Fruit fly (Drosophila melanogaster): Measurements from ENCODE around the gene CG11537.

The CG11537 gene

DNA sequence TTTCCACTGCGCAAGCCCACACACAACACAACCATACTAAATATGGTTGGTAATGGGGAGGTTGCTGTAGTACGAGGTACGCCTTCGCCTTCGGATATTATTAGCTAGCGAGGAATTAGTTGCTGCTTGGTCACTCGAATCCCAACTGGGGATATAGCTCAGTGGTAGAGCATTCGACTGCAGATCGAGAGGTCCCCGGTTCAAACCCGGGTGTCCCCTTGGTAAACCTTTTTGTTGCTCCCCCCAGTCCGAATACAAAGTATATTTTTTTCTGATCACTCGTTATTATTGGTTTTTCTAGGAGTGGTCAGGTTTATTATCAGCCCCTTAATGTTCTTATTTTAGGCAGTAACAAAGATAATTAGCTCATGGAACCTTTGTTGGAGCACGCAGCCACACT lies 47.7 kb downstream of the CG11537 start:
- TF ChIP-seq Sin3A (optimal IDR thresholded peaks at IDR 0.05) (no peak), insv (optimal IDR thresholded peaks at IDR 0.05) (no peak), psq (optimal IDR thresholded peaks at IDR 0.05) (no peak), Myc (optimal IDR thresholded peaks at IDR 0.05) (no peak), ttk (optimal IDR thresholded peaks at IDR 0.05) (no peak), h (optimal IDR thresholded peaks at IDR 0.05) (no peak)

DNA sequence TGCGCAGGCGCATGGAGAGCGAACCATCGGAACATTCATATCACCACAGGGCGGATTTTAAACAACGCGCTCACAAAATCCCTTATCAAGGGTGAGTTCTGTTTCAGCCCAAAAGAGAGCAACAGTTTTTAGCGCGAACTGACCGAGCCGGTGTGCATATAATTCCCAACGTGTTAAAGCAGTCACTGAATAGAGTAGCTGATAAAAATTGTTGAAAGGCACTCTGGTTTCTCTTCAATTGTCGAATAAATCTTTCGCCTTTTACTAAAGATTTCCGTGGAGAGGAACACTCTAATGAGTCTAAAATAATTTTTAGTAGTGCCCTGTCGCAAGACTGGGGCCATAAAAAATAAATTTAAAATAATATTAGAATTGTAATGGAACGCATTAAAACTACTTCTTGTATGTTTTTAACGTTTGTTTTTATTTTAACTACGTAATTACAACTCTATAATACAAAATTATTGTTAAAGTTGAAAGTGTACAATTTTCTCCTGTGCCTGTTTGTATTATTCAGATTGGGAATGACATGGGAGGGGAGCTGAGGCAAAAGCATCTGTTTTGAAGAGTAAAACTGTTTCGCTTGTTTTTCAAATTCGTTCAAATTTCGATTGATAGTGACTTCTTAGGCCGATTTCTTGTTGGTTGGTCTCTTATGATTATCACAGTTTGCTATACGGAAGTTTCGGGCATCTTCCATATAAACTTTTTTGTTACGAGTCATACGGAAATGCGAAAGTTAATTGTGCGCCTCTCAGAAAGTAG lies 52.5 kb downstream of the CG11537 start:
- TF ChIP-seq insv (optimal IDR thresholded peaks at IDR 0.05) (no peak), psq (optimal IDR thresholded peaks at IDR 0.05) (no peak), h (optimal IDR thresholded peaks at IDR 0.05) (no peak)

DNA sequence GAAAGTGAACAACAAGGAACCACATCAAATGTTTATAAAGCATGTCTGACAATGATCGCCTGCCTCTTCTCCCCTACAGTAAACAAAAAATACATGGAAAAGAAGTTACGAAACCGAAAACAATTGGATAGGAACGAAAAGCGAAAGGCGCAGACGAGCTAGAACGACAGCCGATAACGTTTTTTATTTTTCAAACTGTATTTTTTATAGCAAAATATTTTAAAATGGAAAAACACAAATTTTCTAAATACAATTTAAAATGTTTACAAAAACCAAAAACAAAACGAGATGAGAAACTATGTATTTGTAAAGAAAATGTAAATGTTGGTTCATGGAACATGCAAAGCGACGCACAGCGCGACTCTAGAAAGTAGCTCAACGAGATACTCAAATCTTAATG lies 54.2 kb downstream of the CG11537 start:
- TF ChIP-seq psq (optimal IDR thresholded peaks at IDR 0.05) (no peak), h (optimal IDR thresholded peaks at IDR 0.05) (no peak), ttk (optimal IDR thresholded peaks at IDR 0.05) (no peak), insv (optimal IDR thresholded peaks at IDR 0.05) (no peak), Myc (optimal IDR thresholded peaks at IDR 0.05) (no peak), Sin3A (optimal IDR thresholded peaks at IDR 0.05) (no peak)

DNA sequence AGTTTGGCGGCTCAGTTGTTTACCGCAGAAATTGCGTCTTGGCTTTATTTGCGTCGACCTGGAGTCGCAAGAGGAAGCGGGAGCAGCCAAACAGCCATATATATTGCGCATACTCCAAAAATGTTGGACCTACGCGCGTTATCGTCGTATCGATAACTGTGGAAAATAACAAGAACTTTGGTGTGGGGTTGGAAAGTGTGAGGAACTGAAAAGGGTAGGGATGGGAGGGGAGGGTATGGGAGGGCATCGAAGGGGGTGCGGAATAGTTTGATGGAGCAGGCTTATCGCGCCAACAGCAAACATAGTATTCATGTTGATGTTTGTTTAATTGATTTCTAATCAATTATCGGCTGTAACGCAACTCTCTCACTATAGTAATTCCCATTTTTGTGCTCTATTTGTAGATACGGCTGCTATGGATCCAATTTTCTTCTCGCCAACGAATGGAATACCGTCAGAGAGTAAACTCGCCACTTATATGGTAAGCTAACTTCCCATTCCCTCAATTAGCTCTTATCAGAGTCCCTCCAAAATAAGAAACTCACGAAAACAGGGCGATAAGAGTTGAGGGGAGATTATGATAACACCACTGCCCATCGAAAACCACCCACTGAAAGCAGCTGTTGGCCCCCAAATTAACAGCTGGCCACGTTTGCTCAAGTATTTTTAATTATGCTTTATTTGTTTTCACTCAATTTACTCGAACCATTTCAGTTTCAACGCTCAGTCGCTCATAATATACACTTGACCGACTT lies 59.8 kb downstream of the CG11537 start:
- TF ChIP-seq insv (optimal IDR thresholded peaks at IDR 0.05) (no peak), Sin3A (optimal IDR thresholded peaks at IDR 0.05) (no peak), psq (optimal IDR thresholded peaks at IDR 0.05) (no peak), h (optimal IDR thresholded peaks at IDR 0.05) (no peak), ttk (optimal IDR thresholded peaks at IDR 0.05) (no peak), Myc (optimal IDR thresholded peaks at IDR 0.05) (no peak)

DNA sequence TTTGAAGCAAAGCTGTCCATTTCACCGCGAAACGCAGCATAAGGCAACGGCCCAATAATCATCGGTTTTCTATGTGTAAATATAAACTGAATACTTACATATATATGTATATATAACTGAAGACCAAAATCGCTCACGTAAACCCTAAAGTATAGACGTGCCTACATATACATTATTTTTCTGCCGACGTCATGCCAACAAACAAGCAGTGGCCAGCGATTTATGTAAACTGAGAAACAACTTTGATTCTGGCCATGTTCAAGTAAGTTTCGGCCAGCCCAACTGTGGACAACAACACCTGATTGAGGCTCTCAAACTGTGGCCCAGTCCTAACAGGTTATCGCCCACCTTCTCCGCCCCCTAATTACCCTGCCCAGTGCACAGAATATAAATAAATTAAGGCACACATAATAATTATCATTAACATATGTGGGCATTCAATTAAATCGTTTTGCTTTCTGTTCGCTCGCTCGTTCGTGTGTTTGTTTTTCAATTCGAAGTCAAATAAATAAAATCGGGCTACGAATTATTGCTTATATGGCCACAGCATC lies 61.2 kb downstream of the CG11537 start:
- no peak for TF ChIP-seq insv (optimal IDR thresholded peaks at IDR 0.05)
- TF ChIP-seq Myc (optimal IDR thresholded peaks at IDR 0.05): no peak
- no peak for TF ChIP-seq h (optimal IDR thresholded peaks at IDR 0.05)
- TF ChIP-seq ttk (optimal IDR thresholded peaks at IDR 0.05): no peak
- no peak for TF ChIP-seq psq (optimal IDR thresholded peaks at IDR 0.05)
- TF ChIP-seq Sin3A (optimal IDR thresholded peaks at IDR 0.05): no peak

DNA sequence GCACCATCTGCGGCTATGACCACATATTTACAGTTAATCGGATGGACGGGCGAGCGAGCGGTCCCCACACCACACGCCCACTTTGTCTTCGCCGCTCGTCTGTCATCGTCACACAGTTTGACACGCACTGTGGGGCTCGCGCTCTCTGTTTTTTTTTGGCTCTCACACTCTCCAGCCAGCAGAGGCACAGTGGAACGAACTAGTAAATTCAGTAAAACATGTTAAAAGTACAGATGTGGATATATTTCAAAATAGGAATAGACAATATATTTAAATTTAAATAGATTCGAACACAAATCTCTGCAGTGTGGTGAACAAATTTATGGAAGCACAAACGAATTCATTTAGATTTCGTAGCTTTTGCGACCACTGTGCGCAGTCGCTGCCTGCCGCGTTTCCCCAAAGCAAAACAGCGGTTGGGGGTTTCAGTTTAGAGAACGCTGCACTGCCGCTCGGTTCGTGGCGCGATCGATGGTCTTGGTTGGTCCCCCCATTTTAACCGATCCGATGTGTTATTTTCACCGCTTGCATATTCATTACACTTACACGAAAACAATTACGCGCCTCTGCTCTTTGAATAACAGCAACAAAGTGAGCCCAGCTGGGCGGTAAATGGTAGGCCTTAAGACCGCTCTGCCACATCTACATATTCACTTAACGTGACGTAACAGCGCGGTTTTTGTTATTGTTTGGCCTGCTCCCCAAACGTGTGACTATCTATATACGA lies 61.9 kb downstream of the CG11537 start:
- no peak for TF ChIP-seq ttk (optimal IDR thresholded peaks at IDR 0.05)
- TF ChIP-seq psq (optimal IDR thresholded peaks at IDR 0.05): no peak
- TF ChIP-seq Sin3A (optimal IDR thresholded peaks at IDR 0.05): no peak
- TF ChIP-seq h (optimal IDR thresholded peaks at IDR 0.05): no peak
- TF ChIP-seq insv (optimal IDR thresholded peaks at IDR 0.05): no peak
- TF ChIP-seq Myc (optimal IDR thresholded peaks at IDR 0.05): no peak

DNA sequence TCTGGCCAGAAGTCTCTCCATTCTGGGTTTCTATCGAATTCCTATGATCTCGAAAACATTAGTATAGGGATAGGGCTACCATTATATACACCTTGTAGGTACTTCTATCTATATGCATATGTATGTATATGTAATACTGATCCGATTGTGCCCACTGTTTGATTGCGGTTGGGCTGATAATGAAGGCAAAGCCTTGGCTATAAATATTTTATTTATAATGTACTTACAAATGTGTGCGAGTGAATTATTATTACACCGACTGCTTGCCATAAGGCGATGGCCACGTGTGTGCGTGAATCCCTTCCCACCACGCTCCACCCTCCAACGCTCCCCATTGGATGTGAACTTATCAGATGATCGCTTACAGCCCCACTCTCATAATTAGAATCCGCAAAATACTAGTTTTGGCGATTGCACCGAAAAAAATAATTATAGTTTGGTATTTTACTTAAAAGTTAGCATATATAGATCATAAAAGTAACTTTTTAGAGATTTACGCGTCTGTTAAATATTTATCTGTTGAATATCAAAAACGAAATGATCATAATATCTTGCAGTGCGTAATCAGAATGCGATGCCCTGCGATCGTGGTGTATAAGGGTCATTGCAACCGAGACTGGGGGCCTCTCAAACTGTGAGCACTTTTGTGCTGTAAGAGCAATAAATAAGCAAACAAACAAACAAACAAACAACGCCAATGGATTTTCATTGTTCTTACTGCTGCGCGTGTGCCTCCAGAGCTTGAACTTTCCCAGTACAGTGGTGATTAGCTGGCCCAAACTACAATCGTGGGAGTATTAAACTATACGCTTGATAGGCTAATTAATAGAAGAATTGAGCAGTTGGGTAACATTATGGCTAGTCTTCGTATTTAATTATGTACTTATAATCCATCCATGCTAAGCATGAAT lies 62.9 kb downstream of the CG11537 start:
- TF ChIP-seq Myc (optimal IDR thresholded peaks at IDR 0.05): no peak
- TF ChIP-seq psq (optimal IDR thresholded peaks at IDR 0.05): no peak
- no peak for TF ChIP-seq ttk (optimal IDR thresholded peaks at IDR 0.05)
- no peak for TF ChIP-seq h (optimal IDR thresholded peaks at IDR 0.05)
- TF ChIP-seq Sin3A (optimal IDR thresholded peaks at IDR 0.05): no peak
- no peak for TF ChIP-seq insv (optimal IDR thresholded peaks at IDR 0.05)

DNA sequence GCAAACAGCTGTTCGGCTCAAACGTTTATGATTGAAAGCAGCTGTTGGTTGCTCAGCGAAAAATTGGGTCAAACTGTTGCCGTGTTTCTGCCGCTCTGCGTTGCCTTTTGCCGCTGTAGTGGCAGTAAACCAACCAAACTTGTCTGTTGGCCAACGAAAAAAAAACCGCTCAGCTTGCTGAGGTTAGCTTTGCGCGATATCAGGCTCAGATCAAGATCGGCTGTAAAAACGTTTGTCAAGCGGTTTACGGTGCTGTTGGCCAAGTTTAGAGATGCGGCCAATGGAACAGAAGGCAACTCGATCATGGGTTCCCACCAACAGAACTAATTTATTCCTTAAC lies 64.1 kb downstream of the CG11537 start:
- TF ChIP-seq ttk (optimal IDR thresholded peaks at IDR 0.05) (no peak), psq (optimal IDR thresholded peaks at IDR 0.05) (no peak), Sin3A (optimal IDR thresholded peaks at IDR 0.05) (no peak), Myc (optimal IDR thresholded peaks at IDR 0.05) (no peak), insv (optimal IDR thresholded peaks at IDR 0.05) (no peak), h (optimal IDR thresholded peaks at IDR 0.05) (no peak)

DNA sequence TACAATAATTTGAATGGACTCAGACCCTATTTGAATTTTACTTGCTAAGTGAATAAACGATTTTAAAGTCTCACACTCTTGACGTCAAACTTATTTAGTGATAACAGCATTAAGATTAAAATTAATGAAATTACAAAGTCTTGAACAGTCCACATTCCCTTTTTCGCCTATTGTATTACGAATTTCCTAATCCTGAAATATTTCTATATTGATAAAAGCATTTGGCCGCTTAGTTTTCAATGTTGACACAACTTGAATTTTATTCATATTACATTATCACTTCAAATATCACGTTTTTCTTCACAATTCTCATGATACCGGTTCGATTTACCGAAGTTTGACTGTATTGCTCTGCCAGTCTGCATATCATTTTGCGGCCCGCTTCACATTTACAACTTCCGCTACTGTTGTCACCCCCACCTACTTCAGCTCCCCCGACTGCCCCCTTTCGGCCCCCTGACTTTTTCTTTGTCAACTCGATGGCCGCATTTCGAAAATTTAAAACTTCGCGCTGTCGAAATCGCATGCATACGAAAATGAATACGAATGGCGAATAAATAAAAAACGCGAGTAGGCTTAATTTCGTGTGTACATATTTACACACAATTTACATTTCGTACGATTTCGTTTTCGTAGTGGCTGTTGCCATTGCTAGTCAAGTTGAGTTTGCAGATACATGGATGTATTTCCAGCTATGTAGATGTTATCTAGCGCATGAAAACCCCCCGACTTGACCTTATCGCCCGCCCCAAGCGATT lies 64.7 kb downstream of the CG11537 start:
- TF ChIP-seq h (optimal IDR thresholded peaks at IDR 0.05) (no peak), Sin3A (optimal IDR thresholded peaks at IDR 0.05) (no peak), insv (optimal IDR thresholded peaks at IDR 0.05) (no peak), Myc (optimal IDR thresholded peaks at IDR 0.05) (no peak), psq (optimal IDR thresholded peaks at IDR 0.05) (no peak), ttk (optimal IDR thresholded peaks at IDR 0.05) (no peak)
